Worm (Caenorhabditis elegans) whole organism, midembryonic: ENCODE data around the gene R01H2.2.

Source experiments
- T22C8.4 ChIP-seq: fragments of 200-800 bp; sonication (Bioruptor generic); IDR thresholded peaks from 2 replicates; pipeline ENCODE4 v1.3.6; 2022; ENCODE audit warnings: missing genetic modification characterization, missing compliant biosample characterization
- cog-1 ChIP-seq: sonication (generic microtip); optimal IDR thresholded peaks from 2 replicates; lab custom pipeline; 2016; ENCODE audit warnings: missing genetic modification characterization, missing compliant biosample characterization
- flt-1 ChIP-seq: fragments of 200-800 bp; sonication (Bioruptor generic); IDR thresholded peaks from 2 replicates; pipeline ENCODE4 v1.3.6; 2022; ENCODE audit warnings: missing genetic modification characterization, missing compliant biosample characterization
- klf-2 ChIP-seq: fragments of 200-800 bp; sonication (Bioruptor generic); conservative IDR thresholded peaks from 2 replicates; pipeline ENCODE4 v1.3.6; 2022; ENCODE audit warnings: missing genetic modification reagents, missing genetic modification characterization, missing compliant biosample characterization
- med-1 ChIP-seq: sonication (generic microtip); optimal IDR thresholded peaks from 2 replicates; lab custom pipeline; 2017; ENCODE audit warnings: missing genetic modification characterization, mild to moderate bottlenecking, missing compliant biosample characterization, antibody characterized with exemption, missing genetic modification reagents; ENCODE audit not compliant: insufficient read depth
- ref-1 ChIP-seq: fragments of 200-800 bp; sonication (Bioruptor generic); conservative IDR thresholded peaks from 2 replicates; pipeline ENCODE4 v1.3.6; 2022; ENCODE audit warnings: missing genetic modification reagents, missing genetic modification characterization, missing compliant biosample characterization
- tab-1 ChIP-seq: fragments of 200-800 bp; sonication (Bioruptor generic); IDR thresholded peaks from 2 replicates; pipeline ENCODE4 v1.3.6; 2022; ENCODE audit warnings: missing genetic modification characterization, missing compliant biosample characterization
- ztf-23 ChIP-seq: fragments of 200-800 bp; sonication (Bioruptor generic); IDR thresholded peaks from 2 replicates; pipeline ENCODE4 v1.3.6; 2022; ENCODE audit warnings: missing genetic modification reagents, missing genetic modification characterization, missing compliant biosample characterization
- ztf-29 ChIP-seq: fragments of 200-800 bp; sonication (Bioruptor generic); IDR thresholded peaks from 2 replicates; pipeline ENCODE4 v1.3.6; 2022; ENCODE audit warnings: missing genetic modification reagents, missing genetic modification characterization, missing compliant biosample characterization

R01H2.2 gene

DNA sequence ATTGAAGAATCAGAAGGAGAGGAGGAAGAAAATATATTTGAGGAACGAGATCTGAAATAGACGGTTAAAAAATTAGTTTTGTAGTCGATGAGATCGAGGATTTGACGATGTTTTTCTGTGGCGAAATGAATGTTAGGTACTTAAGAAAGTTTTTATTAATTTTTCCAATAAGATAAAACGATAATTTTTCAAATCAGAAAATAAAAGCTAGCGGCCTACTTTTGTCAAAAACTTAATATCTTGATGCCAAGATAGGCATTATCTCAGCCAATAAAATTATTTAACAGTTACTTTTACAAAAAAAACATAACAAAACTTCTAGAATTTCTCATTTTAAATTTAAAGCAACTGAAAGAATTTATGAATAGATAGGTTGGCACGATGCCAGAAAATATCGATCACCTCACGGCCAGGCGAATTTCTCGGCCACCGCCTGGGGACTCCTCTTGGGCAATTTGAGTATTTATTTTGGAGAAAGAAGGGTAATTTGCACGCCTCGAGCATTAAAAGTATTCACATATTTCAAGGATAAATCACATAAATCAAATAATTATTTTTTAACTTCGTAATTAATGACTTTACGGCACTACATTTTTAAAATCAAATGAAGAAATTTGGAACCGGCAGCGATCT lies 31.5 kb downstream of the R01H2.2 start, which contains the start of gene fubl-2:
Gene fubl-2 (minus strand): TSS at position 51 of the 633 bp plus-strand sequence.
- 0 out of 2 replicates have a peak, but pooled peaks have one; percentile 27 for TF ChIP-seq ztf-23 (GFP tag; lab: Robert Waterston, UW)
- no peak; the same call in 1 of the 2 replicates for TF ChIP-seq T22C8.4 (GFP tag; lab: Robert Waterston, UW)
- TF ChIP-seq ref-1 (GFP tag; lab: Robert Waterston, UW): no peak

DNA sequence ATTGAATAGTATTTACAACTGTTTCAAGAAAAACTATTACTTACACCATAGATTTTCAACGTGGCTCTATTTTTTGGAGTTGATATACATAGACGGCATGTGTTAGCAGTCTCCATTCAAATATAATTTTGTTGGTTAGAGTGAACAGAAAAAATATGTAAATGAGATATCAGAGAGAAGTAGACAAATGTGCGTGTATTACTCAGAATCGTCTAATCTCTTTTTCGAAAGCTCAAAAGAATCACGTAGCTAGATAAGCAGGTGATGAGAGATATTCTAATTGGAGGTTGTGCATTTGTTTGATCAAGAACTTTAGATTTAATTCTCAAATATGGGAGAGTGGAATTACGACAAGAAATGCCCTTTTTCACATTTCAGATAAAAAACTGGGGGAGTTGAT lies 34.2 kb downstream of the R01H2.2 start, which contains the start of gene ZK418.10:
Gene ZK418.10 (minus strand): TSS at position 148 of the 400 bp plus-strand sequence.
- TF ChIP-seq flt-1 (GFP tag; lab: Robert Waterston, UW) (no peak), med-1 (GFP tag; lab: Kevin White, UChicago) (no peak), cog-1 (no peak), ztf-29 (no peak), klf-2 (no peak), ztf-23 (GFP tag; lab: Robert Waterston, UW) (no peak), T22C8.4 (GFP tag; lab: Robert Waterston, UW) (no peak), tab-1 (GFP tag; lab: Robert Waterston, UW) (no peak), ref-1 (GFP tag; lab: Robert Waterston, UW) (no peak)

DNA sequence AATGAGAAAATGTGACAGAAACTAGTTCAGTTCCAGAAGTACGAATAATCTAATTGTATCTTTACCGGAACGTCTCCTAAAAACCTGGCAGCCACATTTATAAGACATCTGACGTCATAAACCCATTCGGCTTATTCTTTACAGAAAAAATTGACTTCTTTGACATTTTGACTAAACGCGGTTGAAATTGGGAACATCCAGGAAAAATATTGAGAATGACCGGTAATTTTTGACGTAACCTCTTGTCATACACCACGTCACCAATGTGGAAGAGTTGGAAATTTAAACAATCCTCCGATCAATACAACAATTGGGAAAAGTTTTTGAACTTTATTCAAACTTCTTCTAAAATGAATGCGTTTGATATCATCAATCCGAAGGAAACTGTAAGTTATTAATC lies 34.7 kb downstream of the R01H2.2 start, which contains the start of gene ZK418.2:
Gene ZK418.2 (plus strand): TSS at position 301 of the 400 bp plus-strand sequence.
- TF ChIP-seq T22C8.4 (GFP tag; lab: Robert Waterston, UW): no peak
- TF ChIP-seq klf-2: no peak
- no peak for TF ChIP-seq ref-1 (GFP tag; lab: Robert Waterston, UW)
- no peak for TF ChIP-seq cog-1
- TF ChIP-seq flt-1 (GFP tag; lab: Robert Waterston, UW): no peak
- no peak for TF ChIP-seq ztf-23 (GFP tag; lab: Robert Waterston, UW)
- TF ChIP-seq ztf-29: no peak
- TF ChIP-seq tab-1 (GFP tag; lab: Robert Waterston, UW): no peak
- TF ChIP-seq med-1 (GFP tag; lab: Kevin White, UChicago): no peak

DNA sequence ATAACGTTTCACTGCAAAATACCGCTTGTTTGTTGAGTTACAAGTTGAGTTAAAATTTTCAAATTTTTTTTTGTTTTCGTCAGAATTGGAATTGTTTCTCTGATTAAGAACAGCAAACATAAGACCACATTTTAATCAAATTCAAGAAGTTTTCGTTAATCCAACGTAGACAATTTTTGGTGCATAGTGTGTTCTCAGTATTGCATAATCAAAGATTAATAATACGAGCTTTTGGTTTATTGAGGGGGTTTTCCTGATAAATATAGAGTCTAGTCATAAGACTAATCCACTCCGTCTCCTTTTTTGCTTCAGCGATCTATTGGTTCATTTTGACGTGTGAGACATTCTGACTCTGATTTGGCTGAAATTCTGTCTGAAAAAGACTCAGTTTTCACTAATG lies 38.8 kb downstream of the R01H2.2 start, which contains the start of gene nhr-9:
Gene nhr-9 (plus strand): TSS at position 307 of the 400 bp plus-strand sequence.
- TF ChIP-seq ztf-29: no peak
- no peak for TF ChIP-seq flt-1 (GFP tag; lab: Robert Waterston, UW)
- TF ChIP-seq cog-1: no peak
- no peak for TF ChIP-seq klf-2
- no peak for TF ChIP-seq med-1 (GFP tag; lab: Kevin White, UChicago)
- TF ChIP-seq ztf-23 (GFP tag; lab: Robert Waterston, UW): no peak
- no peak for TF ChIP-seq tab-1 (GFP tag; lab: Robert Waterston, UW)
- no peak for TF ChIP-seq T22C8.4 (GFP tag; lab: Robert Waterston, UW)
- TF ChIP-seq ref-1 (GFP tag; lab: Robert Waterston, UW): no peak

DNA sequence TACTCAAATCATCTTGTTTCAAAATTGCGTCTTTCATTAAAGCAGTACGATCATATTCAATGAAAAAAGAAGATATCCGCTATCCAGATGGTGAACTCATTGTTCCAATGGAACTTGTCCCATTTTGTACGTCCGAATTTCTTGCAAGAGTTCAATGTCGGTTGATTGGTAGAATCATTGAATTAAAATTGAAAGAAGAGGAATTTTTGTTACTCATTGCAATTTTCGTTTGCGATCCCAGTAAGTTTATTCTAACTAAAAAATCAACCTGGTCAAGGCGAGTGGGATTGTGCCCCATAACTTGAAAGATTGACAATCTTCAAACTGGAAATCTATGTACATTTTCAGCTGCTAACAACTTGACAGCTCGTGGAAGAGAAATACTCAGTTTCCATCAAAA lies 40.1 kb downstream of the R01H2.2 start:
- no peak for TF ChIP-seq tab-1 (GFP tag; lab: Robert Waterston, UW)
- TF ChIP-seq T22C8.4 (GFP tag; lab: Robert Waterston, UW): no peak
- no peak for TF ChIP-seq cog-1
- TF ChIP-seq ztf-29: no peak
- no peak for TF ChIP-seq med-1 (GFP tag; lab: Kevin White, UChicago)
- TF ChIP-seq flt-1 (GFP tag; lab: Robert Waterston, UW): no peak
- no peak for TF ChIP-seq ref-1 (GFP tag; lab: Robert Waterston, UW)
- TF ChIP-seq ztf-23 (GFP tag; lab: Robert Waterston, UW): no peak
- TF ChIP-seq klf-2: no peak

DNA sequence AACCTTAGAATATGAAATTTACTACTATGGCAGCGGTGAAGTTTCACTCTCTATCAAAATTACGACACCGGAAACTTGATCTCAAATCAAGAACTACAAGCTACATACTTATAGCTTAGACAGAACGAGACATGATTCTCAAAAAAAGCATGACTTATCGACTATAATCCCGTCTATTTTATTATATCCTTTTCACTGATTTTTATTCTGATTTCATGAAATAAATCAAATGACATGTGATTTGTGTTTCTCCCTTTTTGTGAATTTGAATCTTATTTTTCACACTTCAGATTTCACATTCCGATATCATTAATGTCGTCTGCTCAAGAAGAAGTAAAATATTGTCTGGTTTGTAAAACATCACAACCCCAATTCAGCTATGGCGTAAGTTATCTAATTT lies 43.7 kb downstream of the R01H2.2 start, which contains the start of gene ZK418.11:
Gene ZK418.11 (plus strand): TSS at position 289 of the 400 bp plus-strand sequence.
- TF ChIP-seq med-1 (GFP tag; lab: Kevin White, UChicago): no peak
- TF ChIP-seq cog-1: no peak
- TF ChIP-seq T22C8.4 (GFP tag; lab: Robert Waterston, UW): no peak
- no peak for TF ChIP-seq flt-1 (GFP tag; lab: Robert Waterston, UW)
- TF ChIP-seq tab-1 (GFP tag; lab: Robert Waterston, UW): no peak
- no peak for TF ChIP-seq ztf-29
- TF ChIP-seq ztf-23 (GFP tag; lab: Robert Waterston, UW): no peak
- TF ChIP-seq klf-2: no peak

DNA sequence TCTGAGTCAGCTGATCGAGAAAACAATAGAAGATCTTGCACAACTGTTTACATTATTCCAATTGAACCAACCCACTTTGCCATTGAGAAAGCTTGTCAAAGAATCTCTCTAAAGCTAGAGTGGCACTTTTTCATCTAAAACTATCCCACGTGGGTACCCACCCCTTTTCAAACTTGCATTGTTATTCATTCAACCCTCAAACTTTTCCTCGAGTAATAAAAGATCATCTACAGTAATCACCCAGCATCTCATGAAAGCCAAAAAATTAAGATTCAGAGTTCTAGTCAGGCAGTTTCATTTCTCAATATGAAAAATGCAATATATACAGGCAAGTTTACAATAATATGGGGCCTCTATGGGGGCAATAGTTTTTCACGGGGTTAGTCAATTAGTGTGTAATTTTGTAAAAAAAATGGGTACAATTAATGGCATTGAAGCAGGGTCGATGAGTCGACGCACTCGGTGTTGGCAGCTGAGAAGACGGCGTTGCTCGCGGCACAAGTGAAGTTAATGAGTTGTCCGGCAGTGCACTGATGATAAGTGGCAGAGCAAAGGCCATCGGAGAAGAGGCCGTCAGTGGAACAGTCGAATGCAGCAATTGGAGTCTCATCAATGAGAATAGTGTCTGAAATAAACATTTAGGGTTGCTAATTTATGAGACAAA lies 45.6 kb downstream of the R01H2.2 start:
- TF ChIP-seq flt-1 (GFP tag; lab: Robert Waterston, UW) (no peak), T22C8.4 (GFP tag; lab: Robert Waterston, UW) (no peak), ztf-29 (no peak), cog-1 (no peak), ref-1 (GFP tag; lab: Robert Waterston, UW) (no peak), klf-2 (no peak), tab-1 (GFP tag; lab: Robert Waterston, UW) (no peak), ztf-23 (GFP tag; lab: Robert Waterston, UW) (no peak), med-1 (GFP tag; lab: Kevin White, UChicago) (no peak)

DNA sequence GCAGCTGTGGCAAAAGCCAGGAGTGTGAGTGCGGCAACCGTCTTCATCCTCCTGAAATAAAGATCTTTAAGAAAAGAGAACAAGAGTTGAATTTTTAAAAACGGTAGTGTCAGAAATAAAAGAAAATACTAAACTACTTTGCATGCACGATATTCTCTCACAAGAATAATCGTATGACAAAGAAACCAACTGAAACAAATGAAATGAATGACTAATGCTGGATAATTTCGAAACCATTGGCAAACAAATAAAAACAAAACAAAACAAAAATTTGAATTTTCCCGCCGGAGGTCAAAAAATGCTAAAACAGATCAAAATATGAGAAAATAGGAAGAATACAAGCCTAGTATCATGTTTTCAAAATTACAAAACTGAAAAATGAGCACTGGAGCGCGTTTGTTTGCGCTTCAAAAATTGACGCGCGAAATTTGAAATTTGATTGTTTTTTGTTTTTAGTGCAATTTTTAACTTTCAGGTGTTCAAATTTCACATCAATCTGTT lies 47.6 kb downstream of the R01H2.2 start, which contains the start of gene cpg-2:
Gene cpg-2 (minus strand): TSS at position 51 of the 501 bp plus-strand sequence.
- TF ChIP-seq ztf-23 (GFP tag; lab: Robert Waterston, UW) (no peak), flt-1 (GFP tag; lab: Robert Waterston, UW) (no peak), klf-2 (no peak), ref-1 (GFP tag; lab: Robert Waterston, UW) (no peak), ztf-29 (no peak), cog-1 (no peak), med-1 (GFP tag; lab: Kevin White, UChicago) (no peak), tab-1 (GFP tag; lab: Robert Waterston, UW) (no peak), T22C8.4 (GFP tag; lab: Robert Waterston, UW) (no peak)

DNA sequence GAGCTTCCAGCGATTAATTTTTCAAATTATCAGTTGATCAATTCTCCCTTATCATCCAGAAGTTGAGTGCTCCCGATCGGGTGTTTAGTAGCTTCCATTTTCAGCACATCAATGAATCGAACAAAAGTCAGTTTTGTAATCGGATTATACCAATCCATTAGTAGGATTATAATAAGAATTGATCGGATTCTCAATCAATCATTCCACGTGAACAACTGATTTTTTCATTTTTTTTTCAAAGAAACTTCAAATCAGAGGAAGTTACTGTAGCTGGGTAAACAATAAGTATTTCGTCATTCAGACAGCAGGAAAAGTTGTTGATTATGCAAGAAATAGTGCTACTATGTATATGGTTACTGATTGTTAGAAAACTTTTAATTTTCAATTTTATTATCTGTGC lies 50.5 kb downstream of the R01H2.2 start:
- no peak for TF ChIP-seq med-1 (GFP tag; lab: Kevin White, UChicago)
- TF ChIP-seq ztf-23 (GFP tag; lab: Robert Waterston, UW): no peak
- no peak for TF ChIP-seq ref-1 (GFP tag; lab: Robert Waterston, UW)
- TF ChIP-seq T22C8.4 (GFP tag; lab: Robert Waterston, UW): no peak
- no peak for TF ChIP-seq flt-1 (GFP tag; lab: Robert Waterston, UW)
- TF ChIP-seq tab-1 (GFP tag; lab: Robert Waterston, UW): no peak
- no peak for TF ChIP-seq cog-1
- no peak for TF ChIP-seq klf-2
- no peak for TF ChIP-seq ztf-29
